Worm (Caenorhabditis elegans): ENCODE results near the gene F17C11.13.

The F17C11.13 gene

DNA sequence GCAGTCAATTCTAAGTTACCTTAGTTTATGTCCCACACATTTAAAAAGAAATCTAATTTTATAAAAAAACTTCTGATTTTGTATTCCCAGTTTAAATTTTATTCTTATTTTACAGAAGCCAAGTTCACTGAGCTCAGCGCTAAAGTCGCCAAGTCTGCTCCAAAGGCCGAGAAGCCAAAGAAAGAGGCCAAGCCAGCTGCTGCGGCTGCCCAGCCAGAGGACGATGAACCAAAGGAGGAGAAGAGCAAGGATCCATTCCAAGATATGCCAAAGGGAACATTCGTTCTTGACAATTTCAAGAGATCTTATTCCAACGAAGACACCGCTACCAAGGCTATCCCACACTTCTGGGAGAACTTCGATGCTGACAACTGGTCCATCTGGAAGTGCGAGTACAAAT lies 11.2 kb downstream of the F17C11.13 start (continued):
- no peak for TF ChIP-seq Y53F4B.3 (GFP tag; IDR thresholded peaks at IDR 0.05)
- TF ChIP-seq dpl-1 (GFP tag; optimal IDR thresholded peaks at IDR 0.05), result no peak
- peak; percentile 56 for TF ChIP-seq mcd-1 (GFP tag; IDR thresholded peaks at IDR 0.05)
- TF ChIP-seq C06A6.2 (GFP tag; conservative IDR thresholded peaks at IDR 0.05), result no peak
- TF ChIP-seq ceh-100 (GFP tag; IDR thresholded peaks at IDR 0.05), result no peak
- TF ChIP-seq snpc-3.4 (tag; optimal IDR thresholded peaks at IDR 0.05), result no peak
- TF ChIP-seq B0035.1 (tag; optimal IDR thresholded peaks at IDR 0.05), result no peak
- TF ChIP-seq zfh-2 (GFP tag; conservative IDR thresholded peaks at IDR 0.05), result peak; percentile 61
- TF ChIP-seq hmg-20 (GFP tag; IDR thresholded peaks at IDR 0.05), result 0 out of 2 replicates have a peak, but pooled peaks have one; percentile 27
- no peak for TF ChIP-seq bed-2 (GFP tag; IDR thresholded peaks at IDR 0.05)
- TF ChIP-seq B0261.1 (tag; optimal IDR thresholded peaks at IDR 0.05), result no peak
- no peak for TF ChIP-seq ZK185.1 (tag; optimal IDR thresholded peaks at IDR 0.05; ENCODE audit: poor library complexity, severe bottlenecking)
- TF ChIP-seq attf-3 (GFP tag; conservative IDR thresholded peaks at IDR 0.05), result no peak
- no peak for TF ChIP-seq ztf-22 (GFP tag; optimal IDR thresholded peaks at IDR 0.05)
- peak; percentile 45; the same call in 1 of the 2 replicates for TF ChIP-seq madf-6 (GFP tag; IDR thresholded peaks at IDR 0.05)
- TF ChIP-seq hmg-1.2 (GFP tag; IDR thresholded peaks at IDR 0.05), result no peak; the same call in 1 of the 2 replicates
- TF ChIP-seq B0019.2 (GFP tag; conservative IDR thresholded peaks at IDR 0.05), result no peak
- TF ChIP-seq nfya-1 (tag; optimal IDR thresholded peaks at IDR 0.05; ENCODE audit: borderline replicate concordance, insufficient read depth), result no peak
- peak; percentile 8 for TF ChIP-seq repo-1 (tag; optimal IDR thresholded peaks at IDR 0.05)
- no peak for TF ChIP-seq fkh-3 (tag; optimal IDR thresholded peaks at IDR 0.05)
- no peak for TF ChIP-seq sdz-38 (tag; optimal IDR thresholded peaks at IDR 0.05)
- no peak for TF ChIP-seq rcor-1 (GFP tag; IDR thresholded peaks at IDR 0.05)
- TF ChIP-seq ztf-3 (GFP tag; optimal IDR thresholded peaks at IDR 0.05), result no peak
- TF ChIP-seq Y56A3A.18 (GFP tag; IDR thresholded peaks at IDR 0.05), result no peak
- no peak for TF ChIP-seq ama-1 (optimal IDR thresholded peaks at IDR 0.05)
- no peak for TF ChIP-seq ama-1 (GFP tag; optimal IDR thresholded peaks at IDR 0.05)
- no peak for TF ChIP-seq nhr-90 (tag; optimal IDR thresholded peaks at IDR 0.05)
- no peak for TF ChIP-seq hrde-1 (tag; optimal IDR thresholded peaks at IDR 0.05; ENCODE audit: borderline replicate concordance)
- TF ChIP-seq hlh-12 (tag; optimal IDR thresholded peaks at IDR 0.05), result no peak
- no peak for TF ChIP-seq gei-17 (GFP tag; optimal IDR thresholded peaks at IDR 0.05)
- TF ChIP-seq ztf-18 (tag; optimal IDR thresholded peaks at IDR 0.05), result no peak
- no peak for TF ChIP-seq athp-1 (tag; optimal IDR thresholded peaks at IDR 0.05)
- no peak for TF ChIP-seq him-1 (tag; optimal IDR thresholded peaks at IDR 0.05)
- peak; percentile 37 for TF ChIP-seq chd-7 (tag; optimal IDR thresholded peaks at IDR 0.05)
- no peak for TF ChIP-seq lsy-27 (tag; optimal IDR thresholded peaks at IDR 0.05; ENCODE audit: borderline replicate concordance, insufficient read depth)
- TF ChIP-seq F57A8.1 (GFP tag; optimal IDR thresholded peaks at IDR 0.05), result no peak
- TF ChIP-seq egrh-3 (GFP tag; IDR thresholded peaks at IDR 0.05), result no peak
- TF ChIP-seq B0336.3 (GFP tag; IDR thresholded peaks at IDR 0.05), result 0 out of 2 replicates have a peak, but pooled peaks have one; percentile 53
- no peak for TF ChIP-seq ceh-27 (GFP tag; optimal IDR thresholded peaks at IDR 0.05)
- no peak for TF ChIP-seq somi-1 (GFP tag; optimal IDR thresholded peaks at IDR 0.05)
- TF ChIP-seq tbx-9 (tag; optimal IDR thresholded peaks at IDR 0.05; ENCODE audit: borderline replicate concordance), result no peak
- no peak for TF ChIP-seq Y95B8A.8 (GFP tag; IDR thresholded peaks at IDR 0.05)
